Fruit fly (Drosophila melanogaster) whole organism, prepupa: ENCODE measurements around the gene sens.

Source experiments
- CG11902 ChIP-seq: fragments of 200-800 bp; sonication (Bioruptor generic); optimal IDR thresholded peaks from 3 replicates; lab custom pipeline; 2016; ENCODE audit warnings: missing biosample characterization, missing genetic modification characterization
- CG1621 ChIP-seq: fragments of 200-800 bp; sonication (Bioruptor generic); optimal IDR thresholded peaks from 3 replicates; lab custom pipeline; 2018; ENCODE audit warnings: missing biosample characterization, mild to moderate bottlenecking, missing genetic modification characterization
- CG16779 ChIP-seq: fragments of 200-800 bp; sonication (Bioruptor generic); optimal IDR thresholded peaks from 3 replicates; lab custom pipeline; 2017; ENCODE audit warnings: missing biosample characterization, mild to moderate bottlenecking, missing genetic modification characterization
- CG3032 ChIP-seq: fragments of 200-800 bp; optimal IDR thresholded peaks from 2 replicates; lab custom pipeline; 2019; ENCODE audit warnings: missing biosample characterization, mild to moderate bottlenecking, missing genetic modification characterization, moderate library complexity
- CG31627 ChIP-seq: fragments of 200-800 bp; sonication (Bioruptor generic); optimal IDR thresholded peaks from 3 replicates; lab custom pipeline; 2016; ENCODE audit warnings: missing biosample characterization, missing genetic modification characterization
- CG32006 ChIP-seq: fragments of 200-800 bp; sonication (Bioruptor generic); optimal IDR thresholded peaks from 3 replicates; lab custom pipeline; 2017; ENCODE audit warnings: missing biosample characterization, mild to moderate bottlenecking, missing genetic modification characterization
- CG34406 ChIP-seq: fragments of 200-800 bp; sonication (Bioruptor generic); optimal IDR thresholded peaks from 3 replicates; lab custom pipeline; 2016; ENCODE audit warnings: missing biosample characterization, missing genetic modification characterization
- CG3919 ChIP-seq: fragments of 200-800 bp; sonication (Bioruptor generic); optimal IDR thresholded peaks from 3 replicates; lab custom pipeline; 2016; ENCODE audit warnings: missing biosample characterization, missing genetic modification characterization
- CG4318 ChIP-seq: fragments of 200-800 bp; sonication (Bioruptor generic); optimal IDR thresholded peaks from 3 replicates; lab custom pipeline; 2017; ENCODE audit warnings: missing biosample characterization, mild to moderate bottlenecking, missing genetic modification characterization
- CG6163 ChIP-seq: fragments of 200-800 bp; sonication (Bioruptor generic); IDR thresholded peaks from 3 replicates; pipeline ENCODE4 v1.3.6; 2022; ENCODE audit warnings: missing biosample characterization, missing genetic modification characterization
- CG6276 ChIP-seq: fragments of 200-800 bp; sonication (Bioruptor generic); optimal IDR thresholded peaks from 2 replicates; lab custom pipeline; 2017; ENCODE audit warnings: missing biosample characterization, mild to moderate bottlenecking, missing genetic modification characterization
- CG6792 ChIP-seq: fragments of 200-800 bp; sonication (Bioruptor generic); optimal IDR thresholded peaks from 3 replicates; lab custom pipeline; 2016; ENCODE audit warnings: missing biosample characterization, missing genetic modification characterization
- CG6808 ChIP-seq: fragments of 200-800 bp; sonication (Bioruptor generic); optimal IDR thresholded peaks from 3 replicates; lab custom pipeline; 2017; ENCODE audit warnings: missing biosample characterization, missing genetic modification characterization, mild to moderate bottlenecking, moderate library complexity, missing genetic modification reagents
- CG6854 ChIP-seq: fragments of 200-800 bp; sonication (Bioruptor generic); optimal IDR thresholded peaks from 2 replicates; lab custom pipeline; 2017; ENCODE audit warnings: missing biosample characterization, mild to moderate bottlenecking, missing genetic modification characterization
- CG7368 ChIP-seq: fragments of 200-800 bp; sonication (Bioruptor generic); optimal IDR thresholded peaks from 3 replicates; lab custom pipeline; 2016; ENCODE audit warnings: missing biosample characterization, missing genetic modification characterization
- CG8119 ChIP-seq: fragments of 200-800 bp; sonication (Bioruptor generic); IDR thresholded peaks from 3 replicates; pipeline ENCODE4 v1.3.6; 2022; ENCODE audit warnings: missing biosample characterization, missing genetic modification characterization
- CG8632 ChIP-seq: fragments of 200-800 bp; sonication (Bioruptor generic); optimal IDR thresholded peaks from 3 replicates; lab custom pipeline; 2016; ENCODE audit warnings: missing biosample characterization, missing genetic modification characterization
- CG9139 ChIP-seq: fragments of 200-800 bp; sonication (Bioruptor generic); optimal IDR thresholded peaks from 3 replicates; lab custom pipeline; 2017; ENCODE audit warnings: missing biosample characterization, mild to moderate bottlenecking, missing genetic modification characterization
- Eip78C ChIP-seq: fragments of 200-800 bp; sonication (Bioruptor generic); peaks from one replicate; lab custom pipeline; 2016; ENCODE audit warnings: missing biosample characterization, missing genetic modification characterization
- Eip93F ChIP-seq: fragments of 200-800 bp; sonication (Bioruptor generic); optimal IDR thresholded peaks from 2 replicates; lab custom pipeline; 2016; ENCODE audit warnings: missing biosample characterization, mild to moderate bottlenecking, missing genetic modification characterization
- Ets21C ChIP-seq: fragments of 200-800 bp; sonication (Bioruptor generic); optimal IDR thresholded peaks from 3 replicates; lab custom pipeline; 2016; ENCODE audit warnings: missing biosample characterization, missing genetic modification characterization
- Ets96B ChIP-seq: fragments of 200-800 bp; optimal IDR thresholded peaks from 2 replicates; lab custom pipeline; 2019; ENCODE audit warnings: missing biosample characterization, mild to moderate bottlenecking, missing genetic modification characterization, moderate library complexity
- Gug ChIP-seq: fragments of 200-800 bp; sonication (Bioruptor generic); IDR thresholded peaks from 2 replicates; pipeline ENCODE4 v1.3.6; 2022; ENCODE audit warnings: missing biosample characterization, missing genetic modification characterization
- Hr38 ChIP-seq: sonication (Bioruptor generic); optimal IDR thresholded peaks from 2 replicates; lab custom pipeline; 2016; ENCODE audit warnings: missing biosample characterization, missing genetic modification characterization
- Hr4 ChIP-seq: fragments of 200-800 bp; sonication (Bioruptor generic); optimal IDR thresholded peaks from 3 replicates; lab custom pipeline; 2016; ENCODE audit warnings: missing biosample characterization, missing genetic modification characterization
- Met ChIP-seq: fragments of 200-800 bp; sonication (Bioruptor generic); optimal IDR thresholded peaks from 3 replicates; lab custom pipeline; 2016; ENCODE audit warnings: missing biosample characterization, missing genetic modification characterization
- OdsH ChIP-seq: fragments of 200-800 bp; sonication (Bioruptor generic); optimal IDR thresholded peaks from 3 replicates; lab custom pipeline; 2016; ENCODE audit warnings: missing biosample characterization, missing genetic modification characterization
- Smox ChIP-seq: fragments of 200-800 bp; sonication (Bioruptor generic); optimal IDR thresholded peaks from 3 replicates; lab custom pipeline; 2016; ENCODE audit warnings: missing biosample characterization, missing genetic modification characterization
- Sox102F ChIP-seq: fragments of 200-800 bp; sonication (Bioruptor generic); optimal IDR thresholded peaks from 2 replicates; lab custom pipeline; 2016; ENCODE audit warnings: missing biosample characterization, mild to moderate bottlenecking, missing genetic modification characterization
- Sox14 ChIP-seq: fragments of 200-800 bp; sonication (Bioruptor generic); optimal IDR thresholded peaks from 3 replicates; lab custom pipeline; 2016; ENCODE audit warnings: missing biosample characterization, missing genetic modification characterization
- Sox15 ChIP-seq: fragments of 200-800 bp; sonication (Bioruptor generic); optimal IDR thresholded peaks from 3 replicates; lab custom pipeline; 2016; ENCODE audit warnings: missing biosample characterization, missing genetic modification characterization
- achi ChIP-seq: fragments of 200-800 bp; sonication (Bioruptor generic); optimal IDR thresholded peaks from 3 replicates; lab custom pipeline; 2016; ENCODE audit warnings: missing biosample characterization, missing genetic modification characterization
- acj6 ChIP-seq: fragments of 200-800 bp; sonication (Bioruptor generic); optimal IDR thresholded peaks from 3 replicates; lab custom pipeline; 2016; ENCODE audit warnings: missing biosample characterization, missing genetic modification characterization
- cyc ChIP-seq: fragments of 200-800 bp; sonication (Bioruptor generic); optimal IDR thresholded peaks from 3 replicates; lab custom pipeline; 2016; ENCODE audit warnings: missing biosample characterization, missing genetic modification characterization
- dac ChIP-seq: fragments of 200-800 bp; sonication (Bioruptor generic); optimal IDR thresholded peaks from 2 replicates; lab custom pipeline; 2017; ENCODE audit warnings: missing biosample characterization, mild to moderate bottlenecking, missing genetic modification characterization
- eg ChIP-seq: fragments of 200-800 bp; sonication (Bioruptor generic); IDR thresholded peaks from 3 replicates; pipeline ENCODE4 v1.3.6; 2022; ENCODE audit warnings: missing biosample characterization, missing genetic modification characterization
- esn ChIP-seq: fragments of 200-800 bp; sonication (Bioruptor generic); optimal IDR thresholded peaks from 2 replicates; lab custom pipeline; 2016; ENCODE audit warnings: missing biosample characterization, mild to moderate bottlenecking, missing genetic modification characterization, moderate library complexity
- fd59A ChIP-seq: fragments of 200-800 bp; sonication (Bioruptor generic); optimal IDR thresholded peaks from 2 replicates; lab custom pipeline; 2017; ENCODE audit warnings: missing biosample characterization, mild to moderate bottlenecking, missing genetic modification characterization, missing genetic modification reagents
- fd85E ChIP-seq: fragments of 200-800 bp; sonication (Bioruptor generic); optimal IDR thresholded peaks from 3 replicates; lab custom pipeline; 2016; ENCODE audit warnings: missing biosample characterization, missing genetic modification characterization
- lz ChIP-seq: fragments of 200-800 bp; sonication (Bioruptor generic); optimal IDR thresholded peaks from 3 replicates; lab custom pipeline; 2016; ENCODE audit warnings: missing biosample characterization, missing genetic modification characterization
- net ChIP-seq: fragments of 200-800 bp; sonication (Bioruptor generic); optimal IDR thresholded peaks from 3 replicates; lab custom pipeline; 2016; ENCODE audit warnings: missing biosample characterization, missing genetic modification characterization
- pdm3 ChIP-seq: fragments of 200-800 bp; sonication (Bioruptor generic); optimal IDR thresholded peaks from 3 replicates; lab custom pipeline; 2016; ENCODE audit warnings: missing biosample characterization, missing genetic modification characterization
- salr ChIP-seq, 2 experiments: fragments of 200-800 bp; sonication (Bioruptor generic); optimal IDR thresholded peaks; 3 replicates each; lab custom pipeline; 2016 to 2018; ENCODE audit warnings: missing biosample characterization in 2 of 2, missing genetic modification characterization in 2 of 2, mild to moderate bottlenecking in 1 of 2
- ss ChIP-seq, 2 experiments: fragments of 200-800 bp; sonication (Bioruptor generic); optimal IDR thresholded peaks; 2 replicates in 1 of 2; 3 replicates in 1 of 2; lab custom pipeline; 2017 to 2018; ENCODE audit warnings: mild to moderate bottlenecking in 2 of 2, missing biosample characterization in 2 of 2, missing genetic modification characterization in 2 of 2, moderate library complexity in 1 of 2
- svp ChIP-seq: fragments of 200-800 bp; sonication (Bioruptor generic); peaks from one replicate; lab custom pipeline; 2016; ENCODE audit warnings: missing biosample characterization, missing genetic modification characterization
- vri ChIP-seq: fragments of 200-800 bp; sonication (Bioruptor generic); optimal IDR thresholded peaks from 3 replicates; lab custom pipeline; 2016; ENCODE audit warnings: missing biosample characterization, mild to moderate bottlenecking, missing genetic modification characterization

The sens gene

DNA sequence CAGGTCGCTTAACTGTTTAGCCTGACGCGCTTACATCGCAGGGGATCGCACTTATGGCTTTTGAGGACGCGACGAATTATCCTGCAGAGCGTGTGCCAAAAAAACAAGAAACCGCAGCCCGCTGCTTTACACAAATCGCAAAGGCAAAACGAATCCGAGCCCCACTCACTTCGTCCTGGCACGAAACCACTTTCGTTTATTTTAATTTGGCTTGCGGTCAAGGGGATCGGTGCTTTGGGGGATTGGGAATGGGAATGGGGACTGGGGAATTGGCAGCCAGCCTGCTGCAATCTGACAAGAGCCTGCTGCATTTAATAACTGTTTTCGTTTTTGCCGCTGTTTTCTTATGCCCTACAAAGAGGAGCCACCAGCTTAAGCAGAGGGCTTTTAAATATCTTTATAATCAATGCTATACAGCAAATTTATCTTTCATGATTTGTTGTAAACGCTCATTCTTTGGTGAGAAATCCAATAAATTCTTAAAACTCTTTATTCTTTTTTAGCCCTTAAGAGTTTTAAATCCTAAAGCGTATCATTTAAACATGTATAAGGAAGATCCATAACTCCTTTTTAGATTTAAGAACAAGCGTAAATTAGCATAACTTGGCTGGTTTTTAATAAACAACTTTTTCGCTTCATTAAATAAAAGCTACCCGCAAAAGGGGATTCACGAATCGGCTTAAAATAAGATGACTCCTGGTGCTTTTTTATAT is 9.0 kb upstream of the sens start (continued):
- TF ChIP-seq CG3032 (tag; lab: Kevin White, UChicago) (peak; percentile 43), Ets21C (GFP tag; lab: Kevin White, UChicago) (peak; percentile 14), cyc (GFP tag; lab: Kevin White, UChicago) (peak; percentile 48), CG6854 (GFP tag; lab: Kevin White, UChicago) (peak; percentile 8), CG6808 (GFP tag; lab: Kevin White, UChicago) (peak; percentile 39), vri (GFP tag; lab: Kevin White, UChicago) (no peak), lz (GFP tag; lab: Kevin White, UChicago) (peak; percentile 50), Sox15 (GFP tag; lab: Kevin White, UChicago) (peak; percentile 7), CG3919 (GFP tag; lab: Kevin White, UChicago) (peak; percentile 50), CG6276 (GFP tag; lab: Kevin White, UChicago) (no peak), CG6163 (GFP tag; lab: Robert Waterston, UW) (no peak), svp (GFP tag; lab: Kevin White, UChicago) (peak; percentile 75), dac (GFP tag; lab: Kevin White, UChicago) (no peak), CG4318 (GFP tag; lab: Kevin White, UChicago) (no peak), Eip78C (GFP tag; lab: Kevin White, UChicago) (peak; percentile 87), achi (GFP tag; lab: Kevin White, UChicago) (peak; percentile 15), CG32006 (no peak), eg (no peak)
- TF ChIP-seq, all 60 proteins: peak for 35

DNA sequence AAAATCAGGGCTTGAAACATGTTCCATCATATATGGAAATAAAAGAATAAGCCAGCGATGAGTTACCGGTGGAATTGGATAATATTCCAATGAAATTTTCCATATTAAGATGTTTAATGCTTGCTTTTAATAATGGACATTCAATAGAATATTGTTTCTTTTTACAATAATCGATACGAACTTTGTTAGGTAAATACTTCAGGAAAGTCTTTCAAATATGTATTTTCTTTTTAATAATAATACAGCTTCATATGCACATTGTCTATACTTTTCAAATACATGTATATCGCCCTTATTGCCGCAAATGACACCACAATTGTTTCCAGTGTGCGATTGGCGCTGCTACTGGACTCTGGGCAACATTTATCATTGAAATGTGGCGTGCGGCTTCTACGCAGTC is 5.9 kb upstream of the sens start:
- TF ChIP-seq Ets21C (GFP tag; lab: Kevin White, UChicago): no peak
- 0 out of 3 replicates have a peak, but pooled peaks have one; percentile 43 for TF ChIP-seq CG6163 (GFP tag; lab: Robert Waterston, UW)
- TF ChIP-seq Met (GFP tag; lab: Kevin White, UChicago): peak; percentile 50
- peak; percentile 21 for TF ChIP-seq Sox102F (GFP tag; lab: Kevin White, UChicago)
- TF ChIP-seq Ets96B: peak; percentile 43
- TF ChIP-seq Sox15 (GFP tag; lab: Kevin White, UChicago): peak; percentile 42
- peak; percentile 73 for TF ChIP-seq esn (GFP tag; lab: Kevin White, UChicago)
- peak; percentile 34 for TF ChIP-seq cyc (GFP tag; lab: Kevin White, UChicago)
- TF ChIP-seq CG32006: peak; percentile 49
- TF ChIP-seq CG34406: peak; percentile 54
- peak; percentile 77 for TF ChIP-seq svp (GFP tag; lab: Kevin White, UChicago)
- TF ChIP-seq CG1621 (tag; lab: Kevin White, UChicago): peak; percentile 2
- TF ChIP-seq Hr4: peak; percentile 34
- no peak for TF ChIP-seq Gug (GFP tag; lab: Robert Waterston, UW)
- peak; percentile 46 for TF ChIP-seq acj6 (GFP tag; lab: Kevin White, UChicago)
- TF ChIP-seq CG3919 (GFP tag; lab: Kevin White, UChicago): peak; percentile 68
- TF ChIP-seq fd59A: peak; percentile 41
- no peak for TF ChIP-seq fd85E (GFP tag; lab: Kevin White, UChicago)
- TF ChIP-seq Sox14 (GFP tag; lab: Kevin White, UChicago): peak; percentile 49
- TF ChIP-seq Eip78C (GFP tag; lab: Kevin White, UChicago): peak; percentile 84
- peak; percentile 35 for TF ChIP-seq Smox (GFP tag; lab: Kevin White, UChicago)
- no peak for TF ChIP-seq CG6276 (GFP tag; lab: Kevin White, UChicago)
- no peak for TF ChIP-seq CG7368
- peak; percentile 51 for TF ChIP-seq OdsH (GFP tag; lab: Kevin White, UChicago)
- no peak for TF ChIP-seq CG4318 (GFP tag; lab: Kevin White, UChicago)
- TF ChIP-seq CG11902 (GFP tag; lab: Kevin White, UChicago): peak; percentile 17
- no peak for TF ChIP-seq Eip93F (GFP tag; lab: Kevin White, UChicago)
- TF ChIP-seq CG6792 (GFP tag; lab: Kevin White, UChicago): peak; percentile 52
- peak; percentile 50 for TF ChIP-seq achi (GFP tag; lab: Kevin White, UChicago)
- TF ChIP-seq salr (GFP tag; optimal IDR thresholded peaks at IDR 0.05; lab: Kevin White, UChicago): peak in 1 of 2 experiments; percentile 57
- TF ChIP-seq net (GFP tag; lab: Kevin White, UChicago): peak; percentile 58
- TF ChIP-seq vri (GFP tag; lab: Kevin White, UChicago): no peak
- TF ChIP-seq CG16779 (tag; lab: Kevin White, UChicago): no peak
- peak; percentile 52 for TF ChIP-seq pdm3 (GFP tag; lab: Kevin White, UChicago)
- TF ChIP-seq CG31627 (GFP tag; lab: Kevin White, UChicago): peak; percentile 29
- peak; percentile 34 to 42 for TF ChIP-seq ss (GFP tag; optimal IDR thresholded peaks at IDR 0.05; lab: Kevin White, UChicago)
- TF ChIP-seq CG8632 (GFP tag; lab: Kevin White, UChicago): peak; percentile 48
- peak; percentile 14 for TF ChIP-seq lz (GFP tag; lab: Kevin White, UChicago)
- TF ChIP-seq CG8119: no peak
- TF ChIP-seq eg: no peak
- peak; percentile 62 for TF ChIP-seq CG6808 (GFP tag; lab: Kevin White, UChicago)
- TF ChIP-seq CG9139: peak; percentile 3
- TF ChIP-seq Hr38 (GFP tag; lab: Kevin White, UChicago): no peak
